Fruit fly (Drosophila melanogaster): ENCODE data around the gene CG33494.

CG33494 gene

dm6 chr3R:25489116-25489515 is 5.8 kb downstream of the CG33494 start (continued):
- TF ChIP-seq CG10669 (GFP tag; optimal IDR thresholded peaks at IDR 0.05) (peak; percentile 57), dac (GFP tag; optimal IDR thresholded peaks at IDR 0.05) (peak; percentile 22), vri (GFP tag; optimal IDR thresholded peaks at IDR 0.05) (no peak), Eip75B (GFP tag; optimal IDR thresholded peaks at IDR 0.05) (peak; percentile 29), CG3919 (GFP tag; optimal IDR thresholded peaks at IDR 0.05) (peak; percentile 67), lz (GFP tag; optimal IDR thresholded peaks at IDR 0.05) (no peak), CG8319 (GFP tag; optimal IDR thresholded peaks at IDR 0.05) (peak; percentile 22), CG10631 (GFP tag; optimal IDR thresholded peaks at IDR 0.05) (peak; percentile 60), CG16779 (tag; optimal IDR thresholded peaks at IDR 0.05) (peak; percentile 36), CG34406 (GFP tag; optimal IDR thresholded peaks at IDR 0.05) (peak; percentile 36), Eip93F (GFP tag; optimal IDR thresholded peaks at IDR 0.05) (no peak), CG9139 (GFP tag; optimal IDR thresholded peaks at IDR 0.05) (peak; percentile 46), Hr38 (GFP tag; optimal IDR thresholded peaks at IDR 0.05) (no peak), CG6276 (GFP tag; optimal IDR thresholded peaks at IDR 0.05) (peak; percentile 19), fkh (GFP tag; optimal IDR thresholded peaks at IDR 0.05) (peak; percentile 96), CG6163 (GFP tag; IDR thresholded peaks at IDR 0.05) (peak; percentile 48; the same call in 2 of the 3 replicates), acj6 (GFP tag; optimal IDR thresholded peaks at IDR 0.05) (peak; percentile 35), net (GFP tag; optimal IDR thresholded peaks at IDR 0.05) (peak; percentile 40), Blimp-1 (GFP tag; optimal IDR thresholded peaks at IDR 0.05) (peak; percentile 1), CG6808 (GFP tag; optimal IDR thresholded peaks at IDR 0.05) (peak; percentile 59), fd85E (GFP tag; optimal IDR thresholded peaks at IDR 0.05) (no peak), Sox15 (GFP tag; optimal IDR thresholded peaks at IDR 0.05) (no peak), CG6854 (GFP tag; optimal IDR thresholded peaks at IDR 0.05) (no peak), Ets96B (tag; optimal IDR thresholded peaks at IDR 0.05) (peak; percentile 64), CG6792 (GFP tag; optimal IDR thresholded peaks at IDR 0.05) (peak; percentile 25), CG4318 (GFP tag; optimal IDR thresholded peaks at IDR 0.05) (no peak), Hr4 (GFP tag; optimal IDR thresholded peaks at IDR 0.05) (no peak), ss (GFP tag; optimal IDR thresholded peaks at IDR 0.05) (no peak)

- TF ChIP-seq salr (GFP tag; optimal IDR thresholded peaks at IDR 0.05) (peak in 1 of 2 experiments; percentile 73), CG34406 (GFP tag; optimal IDR thresholded peaks at IDR 0.05) (peak; percentile 26), CG8319 (GFP tag; optimal IDR thresholded peaks at IDR 0.05) (no peak), Sox15 (GFP tag; optimal IDR thresholded peaks at IDR 0.05) (no peak), CG32006 (GFP tag; optimal IDR thresholded peaks at IDR 0.05) (peak; percentile 73), Gug (GFP tag; IDR thresholded peaks at IDR 0.05) (no peak), esn (GFP tag; optimal IDR thresholded peaks at IDR 0.05) (peak; percentile 64), Sox14 (GFP tag; optimal IDR thresholded peaks at IDR 0.05) (peak; percentile 57), Smox (GFP tag; optimal IDR thresholded peaks at IDR 0.05) (no peak), Eip93F (GFP tag; optimal IDR thresholded peaks at IDR 0.05) (no peak), dsx (GFP tag; optimal IDR thresholded peaks at IDR 0.05; ENCODE audit: poor library complexity, severe bottlenecking) (peak; percentile 69), lz (GFP tag; optimal IDR thresholded peaks at IDR 0.05) (peak; percentile 62), CG8119 (GFP tag; IDR thresholded peaks at IDR 0.05) (peak; percentile 75), Met (GFP tag; optimal IDR thresholded peaks at IDR 0.05) (no peak), CG6792 (GFP tag; optimal IDR thresholded peaks at IDR 0.05) (no peak), acj6 (GFP tag; optimal IDR thresholded peaks at IDR 0.05) (no peak), Eip78C (GFP tag) (peak; percentile 51), CG16779 (tag; optimal IDR thresholded peaks at IDR 0.05) (peak; percentile 87), CG31627 (GFP tag; optimal IDR thresholded peaks at IDR 0.05) (peak; percentile 35), Eip75B (GFP tag; optimal IDR thresholded peaks at IDR 0.05) (no peak), CG3919 (GFP tag; optimal IDR thresholded peaks at IDR 0.05) (no peak), vri (GFP tag; optimal IDR thresholded peaks at IDR 0.05) (no peak), CG6808 (GFP tag; optimal IDR thresholded peaks at IDR 0.05) (peak; percentile 84), net (GFP tag; optimal IDR thresholded peaks at IDR 0.05) (peak; percentile 75), ss (GFP tag; optimal IDR thresholded peaks at IDR 0.05) (peak; percentile 90), CG1621 (tag; optimal IDR thresholded peaks at IDR 0.05) (peak; percentile 63), CG6163 (GFP tag; IDR thresholded peaks at IDR 0.05) (peak; percentile 98), CG8632 (GFP tag; optimal IDR thresholded peaks at IDR 0.05) (peak; percentile 17), Sox102F (GFP tag; optimal IDR thresholded peaks at IDR 0.05) (no peak), spab (GFP tag; optimal IDR thresholded peaks at IDR 0.05) (peak; percentile 80), Lpt (GFP tag; optimal IDR thresholded peaks at IDR 0.05) (peak; percentile 79), CG3032 (tag; optimal IDR thresholded peaks at IDR 0.05) (peak; percentile 64), CG6276 (GFP tag; optimal IDR thresholded peaks at IDR 0.05) (peak; percentile 91), fd59A (GFP tag; optimal IDR thresholded peaks at IDR 0.05) (peak; percentile 44), CG9139 (GFP tag; optimal IDR thresholded peaks at IDR 0.05) (peak; percentile 83), CG6854 (GFP tag; optimal IDR thresholded peaks at IDR 0.05) (peak; percentile 42)
Observed at dm6 chr3R:25482463-25483173, 12.3 kb downstream of the CG33494 start, which contains the start of the genes XNP, CG42488 and CG5116. Gene XNP, minus strand, starts transcription at chr3R:25482834. Gene CG42488, plus strand, starts transcription at chr3R:25483098. Gene CG5116, plus strand, starts transcription at chr3R:25483098.

All from whole organism, prepupa.